Worm (Caenorhabditis elegans): ENCODE measurements around the gene dmsr-15.

DNA sequence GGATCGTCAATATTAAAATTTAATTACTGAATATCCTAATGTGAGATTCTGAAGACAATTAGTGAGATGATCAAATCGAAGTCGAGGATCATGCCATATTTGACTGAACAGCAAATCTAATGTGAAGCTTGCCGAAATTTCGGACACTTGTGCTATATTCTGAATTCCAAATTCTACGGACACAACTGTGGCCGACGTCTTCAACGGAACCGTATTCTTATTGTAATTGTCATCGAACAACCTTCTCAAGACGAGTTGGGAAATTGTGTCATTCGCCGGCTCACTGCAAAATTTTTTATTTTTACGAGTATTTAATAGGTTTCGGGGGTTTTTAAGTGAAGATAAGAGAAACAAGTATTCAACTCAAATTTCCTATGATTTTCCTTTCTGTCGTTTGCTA is 13.8 kb upstream of the dmsr-15 start, which contains the start of gene T15B7.1:
- TF ChIP-seq hmg-20 (GFP tag; IDR thresholded peaks at IDR 0.05) (no peak), F22D6.2 (tag; optimal IDR thresholded peaks at IDR 0.05) (no peak), F57C9.4 (tag; optimal IDR thresholded peaks at IDR 0.05) (no peak), unc-130 (GFP tag; optimal IDR thresholded peaks at IDR 0.05) (no peak), pbrm-1 (GFP tag; IDR thresholded peaks at IDR 0.05) (no peak), sea-2 (GFP tag; IDR thresholded peaks at IDR 0.05) (no peak), unc-62 (GFP tag; optimal IDR thresholded peaks at IDR 0.05) (no peak), dox-1 (GFP tag; IDR thresholded peaks at IDR 0.05) (no peak), madf-10 (tag; optimal IDR thresholded peaks at IDR 0.05) (no peak), nfya-1 (tag; optimal IDR thresholded peaks at IDR 0.05; ENCODE audit: borderline replicate concordance, insufficient read depth) (no peak), bed-2 (GFP tag; IDR thresholded peaks at IDR 0.05) (no peak), lsl-1 (GFP tag; optimal IDR thresholded peaks at IDR 0.05) (no peak), mcd-1 (GFP tag; IDR thresholded peaks at IDR 0.05) (no peak), dpl-1 (GFP tag; optimal IDR thresholded peaks at IDR 0.05) (no peak)
